Fruit fly (Drosophila melanogaster): ENCODE data around the gene Tsp66E.
A peak's percentile ranks its signal among the peaks of the same experiment; 100 is the strongest.

Gene Tsp66E

dm6 chr3L:8954648-8955033, 42.3 kb downstream of the Tsp66E start, which contains the start of gene GNBP3 (continued):
- peak; percentile 48 for TF ChIP-seq bigmax (GFP tag; optimal IDR thresholded peaks at IDR 0.05)
- TF ChIP-seq CG7372 (GFP tag; IDR thresholded peaks at IDR 0.05), result 0 out of 2 replicates have a peak, but pooled peaks have one; percentile 37
- peak; percentile 74 for TF ChIP-seq Drgx (GFP tag; IDR thresholded peaks at IDR 0.05)
- 0 out of 2 replicates have a peak, but pooled peaks have one; percentile 17 for TF ChIP-seq esg (GFP tag; conservative IDR thresholded peaks at IDR 0.05)
- TF ChIP-seq CG10431 (GFP tag; optimal IDR thresholded peaks at IDR 0.05), result no peak
- no peak for TF ChIP-seq NC2α (GFP tag; optimal IDR thresholded peaks at IDR 0.05)
- 0 out of 3 replicates have a peak, but pooled peaks have one; percentile 31 for TF ChIP-seq CG7357 (GFP tag; IDR thresholded peaks at IDR 0.05)
- TF ChIP-seq eve (GFP tag; optimal IDR thresholded peaks at IDR 0.05), result no peak
- TF ChIP-seq grau (tag; optimal IDR thresholded peaks at IDR 0.05), result peak; percentile 63
- no peak for TF ChIP-seq kah (GFP tag; optimal IDR thresholded peaks at IDR 0.05)
- no peak for TF ChIP-seq gcm2 (GFP tag; optimal IDR thresholded peaks at IDR 0.05)
- peak; percentile 2 for TF ChIP-seq CG6765 (GFP tag; optimal IDR thresholded peaks at IDR 0.05)
- peak; percentile 69 for TF ChIP-seq CG32532 (GFP tag; IDR thresholded peaks at IDR 0.05)
- no peak for TF ChIP-seq H2.0 (GFP tag; IDR thresholded peaks at IDR 0.05)
- no peak for TF ChIP-seq zen2 (GFP tag; IDR thresholded peaks at IDR 0.05; ENCODE audit: partially characterized antibody)
- no peak for TF ChIP-seq pum (GFP tag; optimal IDR thresholded peaks at IDR 0.05)
- no peak for TF ChIP-seq CG9876 (GFP tag; optimal IDR thresholded peaks at IDR 0.05)
- no peak for TF ChIP-seq otp (GFP tag; IDR thresholded peaks at IDR 0.05)
- peak; percentile 25 for TF ChIP-seq HmgZ (tag; optimal IDR thresholded peaks at IDR 0.05)
- no peak for TF ChIP-seq chn (GFP tag; optimal IDR thresholded peaks at IDR 0.05)
- TF ChIP-seq jigr1 (GFP tag; IDR thresholded peaks at IDR 0.05), result no peak
- TF ChIP-seq Meics (GFP tag; optimal IDR thresholded peaks at IDR 0.05), result peak; percentile 83
- peak; percentile 43 for TF ChIP-seq CG18619 (GFP tag; optimal IDR thresholded peaks at IDR 0.05)
- TF ChIP-seq CG10654 (GFP tag; optimal IDR thresholded peaks at IDR 0.05), result peak; percentile 19
- peak; percentile 70 for TF ChIP-seq CG2712 (tag; optimal IDR thresholded peaks at IDR 0.05)
- TF ChIP-seq CG17612 (GFP tag; IDR thresholded peaks at IDR 0.05), result no peak
- TF ChIP-seq Gug (GFP tag; IDR thresholded peaks at IDR 0.05), result no peak; the same call in 3 of the 4 replicates
- peak; percentile 88 for TF ChIP-seq CG18599 (GFP tag; optimal IDR thresholded peaks at IDR 0.05)
- TF ChIP-seq CG9215 (GFP tag; IDR thresholded peaks at IDR 0.05), result peak; percentile 46
- peak; percentile 25 for TF ChIP-seq Sox102F (GFP tag; optimal IDR thresholded peaks at IDR 0.05)
- TF ChIP-seq Hr78 (GFP tag; optimal IDR thresholded peaks at IDR 0.05), result peak in 1 of 2 experiments; percentile 12
- no peak for TF ChIP-seq Mad (GFP tag; optimal IDR thresholded peaks at IDR 0.05)
- peak; percentile 80 for TF ChIP-seq CG34376 (GFP tag; optimal IDR thresholded peaks at IDR 0.05)
- peak; percentile 40 for TF ChIP-seq Hsf (GFP tag; optimal IDR thresholded peaks at IDR 0.05)
- no peak for TF ChIP-seq mirr (GFP tag; optimal IDR thresholded peaks at IDR 0.05)
- TF ChIP-seq CG1602 (GFP tag; optimal IDR thresholded peaks at IDR 0.05), result peak; percentile 23
- TF ChIP-seq gce (GFP tag; IDR thresholded peaks at IDR 0.05), result no peak; the same call in 2 of the 3 replicates
- TF ChIP-seq slp2 (GFP tag; optimal IDR thresholded peaks at IDR 0.05), result no peak
- TF ChIP-seq CG7963 (GFP tag; IDR thresholded peaks at IDR 0.05; ENCODE audit: partially characterized antibody), result no peak
- peak; percentile 81 for TF ChIP-seq CG10267 (tag; optimal IDR thresholded peaks at IDR 0.05)
- no peak for TF ChIP-seq shn (GFP tag; optimal IDR thresholded peaks at IDR 0.05)
- no peak for TF ChIP-seq CG17802 (tag; optimal IDR thresholded peaks at IDR 0.05)
- TF ChIP-seq Ravus (GFP tag; IDR thresholded peaks at IDR 0.05), result no peak; the same call in 1 of the 2 replicates
- no peak for TF ChIP-seq amos (GFP tag; IDR thresholded peaks at IDR 0.05; ENCODE audit: partially characterized antibody)
- no peak for TF ChIP-seq crp (GFP tag; optimal IDR thresholded peaks at IDR 0.05)
- no peak for TF ChIP-seq gt (GFP tag; IDR thresholded peaks at IDR 0.05)
- 0 out of 3 replicates have a peak, but pooled peaks have one; percentile 15 for TF ChIP-seq ken (GFP tag; IDR thresholded peaks at IDR 0.05)
- no peak for TF ChIP-seq MESR4 (GFP tag; optimal IDR thresholded peaks at IDR 0.05)
- TF ChIP-seq CG9727 (GFP tag; optimal IDR thresholded peaks at IDR 0.05), result peak; percentile 92
- TF ChIP-seq ind (GFP tag; optimal IDR thresholded peaks at IDR 0.05), result peak; percentile 40
- no peak for TF ChIP-seq Dfd (GFP tag; optimal IDR thresholded peaks at IDR 0.05)
